Fruit fly (Drosophila melanogaster) whole organism, pupa: Measurements from ENCODE around the gene SdhBL.

Source experiments
- CG10348 ChIP-seq: fragments of 200-800 bp; sonication (Bioruptor generic); IDR thresholded peaks from 2 replicates; pipeline ENCODE4 v1.3.6; 2022; ENCODE audit warnings: missing biosample characterization, missing genetic modification characterization
- CG12605 ChIP-seq: fragments of 200-800 bp; sonication (Bioruptor generic); IDR thresholded peaks from 2 replicates; pipeline ENCODE4 v1.3.6; 2022; ENCODE audit warnings: missing biosample characterization, missing genetic modification characterization
- CG13204 ChIP-seq: fragments of 200-800 bp; sonication (Bioruptor generic); optimal IDR thresholded peaks from 2 replicates; lab custom pipeline; 2018; ENCODE audit warnings: missing biosample characterization, mild to moderate bottlenecking, missing genetic modification characterization, moderate library complexity
- CG14655 ChIP-seq: fragments of 200-800 bp; sonication (Bioruptor generic); optimal IDR thresholded peaks from 3 replicates; lab custom pipeline; 2017; ENCODE audit warnings: mild to moderate bottlenecking, missing biosample characterization, missing genetic modification reagents, missing genetic modification characterization
- CG15710 ChIP-seq: fragments of 200-800 bp; sonication (Bioruptor generic); optimal IDR thresholded peaks from 2 replicates; lab custom pipeline; 2018; ENCODE audit warnings: missing biosample characterization, mild to moderate bottlenecking, missing genetic modification characterization, moderate library complexity
- CG17806 ChIP-seq: fragments of 200-800 bp; sonication (Bioruptor generic); optimal IDR thresholded peaks from 2 replicates; lab custom pipeline; 2018; ENCODE audit warnings: missing biosample characterization, mild to moderate bottlenecking, missing genetic modification characterization, moderate library complexity
- CG32121 ChIP-seq: fragments of 200-800 bp; sonication (Bioruptor generic); IDR thresholded peaks from 2 replicates; pipeline ENCODE4 v1.3.6; 2022; ENCODE audit warnings: missing biosample characterization, missing genetic modification characterization
- CG34367 ChIP-seq: fragments of 200-800 bp; sonication (Bioruptor generic); optimal IDR thresholded peaks from 2 replicates; lab custom pipeline; 2018; ENCODE audit warnings: missing biosample characterization, mild to moderate bottlenecking, missing genetic modification characterization
- CG4496 ChIP-seq: fragments of 200-800 bp; sonication (Bioruptor generic); IDR thresholded peaks from 3 replicates; pipeline ENCODE4 v1.3.6; 2022; ENCODE audit warnings: missing biosample characterization, missing genetic modification characterization
- CG8159 ChIP-seq: fragments of 200-800 bp; sonication (Bioruptor generic); optimal IDR thresholded peaks from 3 replicates; lab custom pipeline; 2018; ENCODE audit warnings: missing biosample characterization, mild to moderate bottlenecking, missing genetic modification characterization, moderate library complexity
- CG8301 ChIP-seq: fragments of 200-800 bp; sonication (Bioruptor generic); optimal IDR thresholded peaks from 2 replicates; lab custom pipeline; 2018; ENCODE audit warnings: missing biosample characterization, mild to moderate bottlenecking, missing genetic modification characterization
- CG9948 ChIP-seq: fragments of 200-800 bp; sonication (Bioruptor generic); optimal IDR thresholded peaks from 2 replicates; lab custom pipeline; 2018; ENCODE audit warnings: missing biosample characterization, mild to moderate bottlenecking, missing genetic modification characterization, moderate library complexity
- D1 ChIP-seq: fragments of 200-800 bp; sonication (Bioruptor generic); optimal IDR thresholded peaks from 2 replicates; lab custom pipeline; 2018; ENCODE audit warnings: missing biosample characterization, mild to moderate bottlenecking, missing genetic modification characterization, moderate library complexity
- EcR ChIP-seq: fragments of 200-800 bp; sonication (Bioruptor generic); optimal IDR thresholded peaks from 3 replicates; lab custom pipeline; 2019; ENCODE audit warnings: missing biosample characterization, missing genetic modification characterization, mild to moderate bottlenecking, moderate library complexity, missing genetic modification reagents
- Ets98B ChIP-seq: fragments of 200-800 bp; sonication (Bioruptor generic); IDR thresholded peaks from 2 replicates; pipeline ENCODE4 v1.3.6; 2022; ENCODE audit warnings: missing biosample characterization, missing genetic modification characterization
- Pif1A ChIP-seq: fragments of 200-800 bp; sonication (Bioruptor generic); optimal IDR thresholded peaks from 3 replicates; lab custom pipeline; 2016; ENCODE audit warnings: missing biosample characterization, missing genetic modification characterization
- Pif1B ChIP-seq: fragments of 200-800 bp; sonication (Bioruptor generic); optimal IDR thresholded peaks from 3 replicates; lab custom pipeline; 2016; ENCODE audit warnings: missing biosample characterization, missing genetic modification characterization
- Snoo ChIP-seq: fragments of 200-800 bp; sonication (Bioruptor generic); optimal IDR thresholded peaks from 3 replicates; lab custom pipeline; 2017; ENCODE audit warnings: missing biosample characterization, mild to moderate bottlenecking, missing genetic modification characterization, inconsistent platforms
- fd96Ca ChIP-seq: fragments of 200-800 bp; sonication (Bioruptor generic); IDR thresholded peaks from 3 replicates; pipeline ENCODE4 v1.3.6; 2022; ENCODE audit warnings: missing biosample characterization, missing genetic modification characterization
- gl ChIP-seq: fragments of 200-800 bp; sonication (Bioruptor generic); optimal IDR thresholded peaks from 2 replicates; lab custom pipeline; 2018; ENCODE audit warnings: missing biosample characterization, mild to moderate bottlenecking, missing genetic modification characterization
- rn ChIP-seq: fragments of 200-800 bp; sonication (Bioruptor generic); IDR thresholded peaks from 2 replicates; pipeline ENCODE4 v1.3.6; 2022; ENCODE audit warnings: missing biosample characterization, missing genetic modification characterization

The SdhBL gene

DNA sequence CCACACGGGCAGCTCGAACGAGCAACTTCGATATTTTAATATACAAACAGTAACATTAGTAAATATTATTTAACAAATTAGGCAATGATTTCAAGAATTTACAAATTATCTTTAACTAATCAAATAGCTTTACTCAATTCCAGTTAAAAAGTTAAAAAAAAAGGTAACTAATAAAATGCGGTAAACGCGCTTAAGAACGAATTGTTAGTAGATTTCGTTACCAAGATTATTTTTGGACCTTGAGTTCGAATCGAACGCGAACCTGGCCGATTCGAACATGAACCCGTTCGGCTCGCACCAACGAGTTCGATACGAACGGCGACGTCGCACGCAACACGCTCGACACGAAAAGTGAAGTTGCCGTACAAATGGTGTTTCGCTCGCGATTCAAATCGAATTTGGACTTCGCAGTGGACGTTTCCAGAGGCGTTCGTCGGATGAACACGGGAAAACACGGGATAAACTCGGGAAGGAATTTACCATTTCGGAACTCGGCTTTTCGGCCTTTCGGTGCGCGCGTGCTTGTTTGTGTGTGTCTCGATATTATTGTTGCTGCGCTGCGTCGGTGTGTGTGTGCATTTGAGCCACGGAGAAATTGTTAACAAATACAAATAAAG, 35.8 kb downstream of the SdhBL start, which contains the start of gene CG43759:
Gene CG43759, plus strand, starts transcription at position 390 of the 617 bp plus-strand sequence.
- TF ChIP-seq CG8159 (tag; lab: Kevin White, UChicago) = no peak
- TF ChIP-seq CG17806 (tag; lab: Kevin White, UChicago) = no peak
- no peak for TF ChIP-seq CG10348 (GFP tag; lab: Robert Waterston, UW)
- TF ChIP-seq D1 = no peak
- TF ChIP-seq CG13204 (GFP tag; lab: Kevin White, UChicago) = peak; percentile 37
- TF ChIP-seq CG12605 (GFP tag; lab: Robert Waterston, UW) = 0 out of 2 replicates have a peak, but pooled peaks have one; percentile 27
- no peak for TF ChIP-seq CG9948 (tag; lab: Kevin White, UChicago)
- TF ChIP-seq CG8301 (tag; lab: Kevin White, UChicago) = no peak
- TF ChIP-seq Pif1A = peak; percentile 6
- no peak for TF ChIP-seq rn (GFP tag; lab: Robert Waterston, UW)
- no peak for TF ChIP-seq fd96Ca
- no peak for TF ChIP-seq CG15710
- TF ChIP-seq CG14655 (GFP tag; lab: Kevin White, UChicago) = no peak
- TF ChIP-seq CG4496 (GFP tag; lab: Robert Waterston, UW) = peak; percentile 49; the same call in 1 of the 3 replicates
- no peak for TF ChIP-seq gl (tag; lab: Kevin White, UChicago)
- TF ChIP-seq CG34367 = no peak
- TF ChIP-seq EcR (GFP tag; lab: Kevin White, UChicago) = no peak
- no peak for TF ChIP-seq CG32121
- TF ChIP-seq Snoo = no peak
- peak; percentile 16; the same call in 1 of the 2 replicates for TF ChIP-seq Ets98B
- TF ChIP-seq Pif1B (GFP tag; lab: Kevin White, UChicago) = peak; percentile 9
- TF ChIP-seq, all 21 proteins: peak for 6

dm6 chrX:18930868-18931267, 36.6 kb downstream of the SdhBL start:
- TF ChIP-seq CG13204 (GFP tag; lab: Kevin White, UChicago) (no peak), CG9948 (tag; lab: Kevin White, UChicago) (no peak), CG8159 (tag; lab: Kevin White, UChicago) (no peak), CG17806 (tag; lab: Kevin White, UChicago) (no peak), rn (GFP tag; lab: Robert Waterston, UW) (no peak)
- TF ChIP-seq, all 21 proteins: peak for 0

DNA sequence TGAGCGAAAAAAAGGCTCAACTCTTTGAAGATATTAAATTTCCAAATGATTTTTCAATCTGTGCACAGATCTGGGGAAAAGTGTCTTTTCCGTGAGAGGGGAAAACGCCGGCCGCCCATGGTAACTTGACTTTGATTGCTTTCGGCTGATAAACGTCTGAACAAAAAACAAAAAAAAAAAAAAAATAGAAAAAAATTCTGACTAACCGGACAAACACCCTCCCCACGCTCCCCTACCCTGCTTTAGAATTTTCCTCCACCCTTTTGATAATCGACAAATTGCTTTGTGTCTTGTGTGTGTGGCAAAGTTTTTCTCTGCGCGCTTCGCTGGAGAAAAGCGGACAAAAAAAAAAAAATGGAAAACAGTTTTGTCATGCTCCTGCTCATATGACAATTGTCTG, 39.2 kb downstream of the SdhBL start:
- TF ChIP-seq Ets98B = no peak
- TF ChIP-seq D1 = no peak
- no peak for TF ChIP-seq CG13204 (GFP tag; lab: Kevin White, UChicago)
- TF ChIP-seq gl (tag; lab: Kevin White, UChicago) = no peak
- TF ChIP-seq CG34367 = no peak
- TF ChIP-seq Pif1A = no peak
- TF ChIP-seq CG14655 (GFP tag; lab: Kevin White, UChicago) = no peak

DNA sequence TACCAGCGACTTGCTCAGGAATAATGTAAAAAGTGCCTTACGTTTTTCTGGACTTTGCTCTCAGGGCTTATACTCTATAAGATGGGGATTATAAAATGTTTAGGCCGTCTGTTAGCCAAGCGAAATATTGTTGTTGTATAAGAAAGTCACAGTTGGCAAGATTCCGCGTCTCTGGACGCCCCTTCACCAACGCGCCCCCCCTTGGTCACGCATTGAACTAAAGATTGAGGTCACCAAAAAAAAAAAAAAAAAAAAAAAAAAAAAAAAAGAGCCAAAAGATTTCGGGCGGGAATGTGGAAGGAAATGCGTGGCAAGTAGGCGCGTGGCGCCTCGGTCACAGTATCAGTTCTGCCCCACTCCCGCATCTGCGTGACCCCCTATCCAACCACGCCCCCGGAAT, 40.6 kb downstream of the SdhBL start:
- TF ChIP-seq EcR (GFP tag; lab: Kevin White, UChicago) = no peak
- TF ChIP-seq CG17806 (tag; lab: Kevin White, UChicago) = no peak
- TF ChIP-seq CG8301 (tag; lab: Kevin White, UChicago) = no peak
- no peak for TF ChIP-seq rn (GFP tag; lab: Robert Waterston, UW)
- no peak for TF ChIP-seq CG14655 (GFP tag; lab: Kevin White, UChicago)
- TF ChIP-seq Pif1A = no peak
- TF ChIP-seq CG15710 = no peak
- no peak for TF ChIP-seq CG8159 (tag; lab: Kevin White, UChicago)
- TF ChIP-seq CG12605 (GFP tag; lab: Robert Waterston, UW) = no peak
- no peak for TF ChIP-seq CG32121
- no peak for TF ChIP-seq Pif1B (GFP tag; lab: Kevin White, UChicago)
- TF ChIP-seq CG9948 (tag; lab: Kevin White, UChicago) = no peak
- no peak for TF ChIP-seq gl (tag; lab: Kevin White, UChicago)
- no peak for TF ChIP-seq CG13204 (GFP tag; lab: Kevin White, UChicago)

dm6 chrX:18936606-18937005, 42.4 kb downstream of the SdhBL start:
- TF ChIP-seq Pif1A (no peak), fd96Ca (no peak), CG34367 (no peak), Pif1B (GFP tag; lab: Kevin White, UChicago) (no peak)

DNA sequence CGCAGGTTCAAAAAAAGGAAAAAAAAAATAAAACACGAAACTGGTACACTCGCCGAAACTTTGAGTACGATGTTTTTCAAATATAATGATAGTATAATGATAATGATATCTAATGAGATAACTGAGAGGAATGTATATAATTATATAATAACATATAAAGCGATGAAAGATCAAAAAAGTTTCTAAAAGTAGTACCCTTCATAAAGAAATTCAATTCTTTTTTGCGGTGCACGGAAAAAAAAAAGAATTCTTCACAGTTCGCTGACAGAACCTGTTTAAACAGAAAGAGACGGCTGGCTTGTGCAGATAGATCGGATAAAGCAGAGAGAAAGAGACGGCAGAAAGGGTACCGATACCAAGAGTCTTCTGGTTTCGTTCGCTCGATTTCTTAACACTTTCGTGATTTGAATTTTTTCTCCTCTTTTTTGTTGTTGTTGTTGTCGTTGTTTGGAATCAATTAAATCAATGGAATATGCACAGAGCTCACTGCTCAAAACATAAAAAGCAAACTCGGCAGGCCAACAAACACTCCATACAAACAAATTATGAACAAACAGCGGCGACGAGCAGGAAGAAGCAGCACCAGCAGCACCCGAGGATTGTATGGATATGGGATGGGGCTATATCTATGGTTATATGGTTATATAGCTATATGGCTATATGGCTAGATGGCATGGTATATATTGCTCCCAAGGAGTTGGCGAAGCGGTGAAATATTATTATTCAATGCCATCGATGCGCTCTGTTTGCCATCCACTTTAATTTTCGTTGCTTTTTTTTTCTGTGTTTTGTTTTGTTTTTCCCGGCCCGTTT, 44.1 kb downstream of the SdhBL start:
- TF ChIP-seq CG17806 (tag; lab: Kevin White, UChicago) (peak; percentile 80), CG10348 (GFP tag; lab: Robert Waterston, UW) (no peak), Pif1A (peak; percentile 78), rn (GFP tag; lab: Robert Waterston, UW) (no peak), CG4496 (GFP tag; lab: Robert Waterston, UW) (peak; percentile 77), fd96Ca (no peak), CG32121 (peak; percentile 54), CG8301 (tag; lab: Kevin White, UChicago) (peak; percentile 68), CG34367 (peak; percentile 91), gl (tag; lab: Kevin White, UChicago) (peak; percentile 68), CG13204 (GFP tag; lab: Kevin White, UChicago) (peak; percentile 85), CG14655 (GFP tag; lab: Kevin White, UChicago) (peak; percentile 86), CG9948 (tag; lab: Kevin White, UChicago) (peak; percentile 92), EcR (GFP tag; lab: Kevin White, UChicago) (peak; percentile 88), CG12605 (GFP tag; lab: Robert Waterston, UW) (peak; percentile 42; the same call in 1 of the 2 replicates), D1 (peak; percentile 75), CG15710 (peak; percentile 93), CG8159 (tag; lab: Kevin White, UChicago) (peak; percentile 86), Snoo (peak; percentile 76), Ets98B (peak; percentile 45; the same call in 1 of the 2 replicates), Pif1B (GFP tag; lab: Kevin White, UChicago) (peak; percentile 85)
